Fruit fly (Drosophila melanogaster) S2 (cell line): ENCODE results near the gene Cad87A.

ENCODE experiments used
- CG8478 ChIP-seq: fragments of >200 bp; optimal IDR thresholded peaks from 2 replicates; lab custom pipeline; 2018
- CTCF ChIP-seq, 2 experiments: fragments of >200 bp; optimal IDR thresholded peaks; 2 replicates each; lab custom pipeline; 2018

Gene Cad87A

dm6 chr3R:11876750-11877149, 72.2 kb downstream of the Cad87A start:
- TF ChIP-seq CTCF (optimal IDR thresholded peaks at IDR 0.05; lab: Kevin White, UChicago) (no peak), CG8478 (lab: Kevin White, UChicago) (no peak)

- no peak for TF ChIP-seq CG8478 (lab: Kevin White, UChicago)
- no peak for TF ChIP-seq CTCF (optimal IDR thresholded peaks at IDR 0.05; lab: Kevin White, UChicago)
These were observed 76.2 kb downstream of the Cad87A start for dm6 chr3R:11872692-11873091.

- TF ChIP-seq CG8478 (lab: Kevin White, UChicago) (no peak), CTCF (optimal IDR thresholded peaks at IDR 0.05; lab: Kevin White, UChicago) (no peak)
These were observed 78.8 kb downstream of the Cad87A start for dm6 chr3R:11870135-11870534.

dm6 chr3R:11869675-11870074, 79.3 kb downstream of the Cad87A start:
- TF ChIP-seq CG8478 (lab: Kevin White, UChicago) (no peak), CTCF (optimal IDR thresholded peaks at IDR 0.05; lab: Kevin White, UChicago) (no peak)

dm6 chr3R:11869169-11869568, 79.8 kb downstream of the Cad87A start, which contains the start of gene CG6959:
CG6959 (minus strand) TSS chr3R:11869460.
- TF ChIP-seq CG8478 (lab: Kevin White, UChicago) (no peak), CTCF (optimal IDR thresholded peaks at IDR 0.05; lab: Kevin White, UChicago) (no peak)

dm6 chr3R:11868562-11868961, 80.4 kb downstream of the Cad87A start:
- TF ChIP-seq CTCF (optimal IDR thresholded peaks at IDR 0.05; lab: Kevin White, UChicago) (no peak), CG8478 (lab: Kevin White, UChicago) (no peak)

dm6 chr3R:11865132-11865531, 83.8 kb downstream of the Cad87A start:
- no peak for TF ChIP-seq CTCF (optimal IDR thresholded peaks at IDR 0.05; lab: Kevin White, UChicago)
- TF ChIP-seq CG8478 (lab: Kevin White, UChicago), result no peak

- TF ChIP-seq CTCF (optimal IDR thresholded peaks at IDR 0.05; lab: Kevin White, UChicago) (no peak), CG8478 (lab: Kevin White, UChicago) (no peak)
These were observed 89.2 kb downstream of the Cad87A start for dm6 chr3R:11859534-11860254.

- TF ChIP-seq CTCF (optimal IDR thresholded peaks at IDR 0.05; lab: Kevin White, UChicago) (no peak), CG8478 (lab: Kevin White, UChicago) (no peak)
These were observed 89.8 kb downstream of the Cad87A start for dm6 chr3R:11859103-11859502.

- no peak for TF ChIP-seq CTCF (optimal IDR thresholded peaks at IDR 0.05; lab: Kevin White, UChicago)
These were observed 92.6 kb downstream of the Cad87A start for dm6 chr3R:11856295-11856694.

dm6 chr3R:11855156-11855555, 93.8 kb downstream of the Cad87A start:
- TF ChIP-seq CG8478 (lab: Kevin White, UChicago) (no peak), CTCF (optimal IDR thresholded peaks at IDR 0.05; lab: Kevin White, UChicago) (no peak)

dm6 chr3R:11851939-11852338, 97.0 kb downstream of the Cad87A start:
- TF ChIP-seq CTCF (optimal IDR thresholded peaks at IDR 0.05; lab: Kevin White, UChicago) (no peak), CG8478 (lab: Kevin White, UChicago) (no peak)

dm6 chr3R:11850917-11851897, 97.7 kb downstream of the Cad87A start:
- TF ChIP-seq CG8478 (lab: Kevin White, UChicago) (no peak), CTCF (optimal IDR thresholded peaks at IDR 0.05; lab: Kevin White, UChicago) (no peak)

dm6 chr3R:11849378-11850249, 99.3 kb downstream of the Cad87A start:
- TF ChIP-seq CG8478 (lab: Kevin White, UChicago) (no peak), CTCF (optimal IDR thresholded peaks at IDR 0.05; lab: Kevin White, UChicago) (no peak)
